Worm (Caenorhabditis elegans) whole organism, L4 larva: ENCODE results near the gene ent-3.

ENCODE experiments used
- Y105C5A.15 ChIP-seq: fragments of 200-800 bp; sonication (Bioruptor generic); IDR thresholded peaks from 2 replicates; pipeline ENCODE4 v1.3.6; 2022; ENCODE audit warnings: missing genetic modification characterization, missing compliant biosample characterization
- Y5F2A.4 ChIP-seq: fragments of 200-800 bp; sonication (Bioruptor generic); optimal IDR thresholded peaks from 2 replicates; lab custom pipeline; 2018; ENCODE audit warnings: mild to moderate bottlenecking, missing genetic modification characterization, missing compliant biosample characterization
- cey-2 ChIP-seq: sonication (generic microtip); optimal IDR thresholded peaks from 3 replicates; lab custom pipeline; 2017; ENCODE audit warnings: missing genetic modification characterization, mild to moderate bottlenecking, missing compliant biosample characterization, antibody characterized with exemption, borderline replicate concordance; ENCODE audit not compliant: insufficient read depth
- daf-19 ChIP-seq: fragments of 200-800 bp; sonication (Bioruptor generic); conservative IDR thresholded peaks from 2 replicates; pipeline ENCODE4 v1.3.6; 2022; ENCODE audit warnings: missing genetic modification characterization, missing compliant biosample characterization
- hif-1 ChIP-seq, 2 experiments: sonication (generic microtip); optimal IDR thresholded peaks; 2 replicates each; lab custom pipeline; 2016 to 2017; ENCODE audit warnings: missing compliant biosample characterization in 2 of 2, missing genetic modification characterization in 2 of 2, missing genetic modification reagents in 2 of 2, missing genotype in 2 of 2, mild to moderate bottlenecking in 1 of 2
- lin-15B ChIP-seq: fragments of 150-350 bp; sonication (generic microtip); optimal IDR thresholded peaks from 3 replicates; lab custom pipeline; 2014; ENCODE audit warnings: missing biosample characterization, missing genetic modification characterization
- mep-1 ChIP-seq: fragments of 150-350 bp; sonication (generic microtip); optimal IDR thresholded peaks from 3 replicates; lab custom pipeline; 2014; ENCODE audit warnings: missing biosample characterization, missing genetic modification characterization

- TF ChIP-seq Y5F2A.4 (GFP tag; lab: Kevin White, UChicago) = no peak
- no peak for TF ChIP-seq mep-1
- no peak for TF ChIP-seq hif-1 (tag; optimal IDR thresholded peaks at IDR 0.05; lab: Kevin White, UChicago)
- no peak for TF ChIP-seq daf-19
- TF ChIP-seq cey-2 (tag; lab: Kevin White, UChicago) = no peak
- TF ChIP-seq lin-15B (tag; lab: Kevin White, UChicago) = no peak
- no peak for TF ChIP-seq Y105C5A.15 (GFP tag; lab: Robert Waterston, UW)
These were observed 18.4 kb upstream of the ent-3 start, which contains the start of gene K02E11.7 for ce11 chrV:14254221-14254620.
